Fruit fly (Drosophila melanogaster) whole organism, prepupa: Measurements from ENCODE around the gene CG42489.

Experiments
- Blimp-1 ChIP-seq: fragments of 200-800 bp; sonication (Bioruptor generic); optimal IDR thresholded peaks from 3 replicates; lab custom pipeline; 2017; ENCODE audit warnings: missing biosample characterization, missing genetic modification characterization, mild to moderate bottlenecking, moderate library complexity, missing genetic modification reagents
- CG10631 ChIP-seq: fragments of 200-800 bp; sonication (Bioruptor generic); optimal IDR thresholded peaks from 2 replicates; lab custom pipeline; 2016; ENCODE audit warnings: missing biosample characterization, missing genetic modification characterization
- CG10669 ChIP-seq: fragments of 200-800 bp; sonication (Bioruptor generic); optimal IDR thresholded peaks from 3 replicates; lab custom pipeline; 2018; ENCODE audit warnings: missing biosample characterization, mild to moderate bottlenecking, missing genetic modification characterization, moderate library complexity
- CG11294 ChIP-seq: fragments of 200-800 bp; sonication (Bioruptor generic); IDR thresholded peaks from 2 replicates; pipeline ENCODE4 v1.3.6; 2022; ENCODE audit warnings: missing biosample characterization, missing genetic modification characterization
- CG11762 ChIP-seq: fragments of 200-800 bp; sonication (Bioruptor generic); optimal IDR thresholded peaks from 3 replicates; lab custom pipeline; 2016; ENCODE audit warnings: missing biosample characterization, missing genetic modification characterization; ENCODE audit not compliant: insufficient read depth
- CG1621 ChIP-seq: fragments of 200-800 bp; sonication (Bioruptor generic); optimal IDR thresholded peaks from 3 replicates; lab custom pipeline; 2018; ENCODE audit warnings: missing biosample characterization, mild to moderate bottlenecking, missing genetic modification characterization
- CG16779 ChIP-seq: fragments of 200-800 bp; sonication (Bioruptor generic); optimal IDR thresholded peaks from 3 replicates; lab custom pipeline; 2017; ENCODE audit warnings: missing biosample characterization, mild to moderate bottlenecking, missing genetic modification characterization
- CG3032 ChIP-seq: fragments of 200-800 bp; optimal IDR thresholded peaks from 2 replicates; lab custom pipeline; 2019; ENCODE audit warnings: missing biosample characterization, mild to moderate bottlenecking, missing genetic modification characterization, moderate library complexity
- CG31627 ChIP-seq: fragments of 200-800 bp; sonication (Bioruptor generic); optimal IDR thresholded peaks from 3 replicates; lab custom pipeline; 2016; ENCODE audit warnings: missing biosample characterization, missing genetic modification characterization
- CG32006 ChIP-seq: fragments of 200-800 bp; sonication (Bioruptor generic); optimal IDR thresholded peaks from 3 replicates; lab custom pipeline; 2017; ENCODE audit warnings: missing biosample characterization, mild to moderate bottlenecking, missing genetic modification characterization
- CG34406 ChIP-seq: fragments of 200-800 bp; sonication (Bioruptor generic); optimal IDR thresholded peaks from 3 replicates; lab custom pipeline; 2016; ENCODE audit warnings: missing biosample characterization, missing genetic modification characterization
- CG3919 ChIP-seq: fragments of 200-800 bp; sonication (Bioruptor generic); optimal IDR thresholded peaks from 3 replicates; lab custom pipeline; 2016; ENCODE audit warnings: missing biosample characterization, missing genetic modification characterization
- CG6163 ChIP-seq: fragments of 200-800 bp; sonication (Bioruptor generic); IDR thresholded peaks from 3 replicates; pipeline ENCODE4 v1.3.6; 2022; ENCODE audit warnings: missing biosample characterization, missing genetic modification characterization
- CG6276 ChIP-seq: fragments of 200-800 bp; sonication (Bioruptor generic); optimal IDR thresholded peaks from 2 replicates; lab custom pipeline; 2017; ENCODE audit warnings: missing biosample characterization, mild to moderate bottlenecking, missing genetic modification characterization
- CG6792 ChIP-seq: fragments of 200-800 bp; sonication (Bioruptor generic); optimal IDR thresholded peaks from 3 replicates; lab custom pipeline; 2016; ENCODE audit warnings: missing biosample characterization, missing genetic modification characterization
- CG6808 ChIP-seq: fragments of 200-800 bp; sonication (Bioruptor generic); optimal IDR thresholded peaks from 3 replicates; lab custom pipeline; 2017; ENCODE audit warnings: missing biosample characterization, missing genetic modification characterization, mild to moderate bottlenecking, moderate library complexity, missing genetic modification reagents
- CG6854 ChIP-seq: fragments of 200-800 bp; sonication (Bioruptor generic); optimal IDR thresholded peaks from 2 replicates; lab custom pipeline; 2017; ENCODE audit warnings: missing biosample characterization, mild to moderate bottlenecking, missing genetic modification characterization
- CG7368 ChIP-seq: fragments of 200-800 bp; sonication (Bioruptor generic); optimal IDR thresholded peaks from 3 replicates; lab custom pipeline; 2016; ENCODE audit warnings: missing biosample characterization, missing genetic modification characterization
- CG8119 ChIP-seq: fragments of 200-800 bp; sonication (Bioruptor generic); IDR thresholded peaks from 3 replicates; pipeline ENCODE4 v1.3.6; 2022; ENCODE audit warnings: missing biosample characterization, missing genetic modification characterization
- CG8319 ChIP-seq: fragments of 200-800 bp; sonication (Bioruptor generic); optimal IDR thresholded peaks from 3 replicates; lab custom pipeline; 2016; ENCODE audit warnings: missing biosample characterization, missing genetic modification characterization
- CG8632 ChIP-seq: fragments of 200-800 bp; sonication (Bioruptor generic); optimal IDR thresholded peaks from 3 replicates; lab custom pipeline; 2016; ENCODE audit warnings: missing biosample characterization, missing genetic modification characterization
- CG9139 ChIP-seq: fragments of 200-800 bp; sonication (Bioruptor generic); optimal IDR thresholded peaks from 3 replicates; lab custom pipeline; 2017; ENCODE audit warnings: missing biosample characterization, mild to moderate bottlenecking, missing genetic modification characterization
- Eip75B ChIP-seq: fragments of 200-800 bp; sonication (Bioruptor generic); optimal IDR thresholded peaks from 3 replicates; lab custom pipeline; 2016; ENCODE audit warnings: missing biosample characterization, missing genetic modification characterization
- Eip78C ChIP-seq: fragments of 200-800 bp; sonication (Bioruptor generic); peaks from one replicate; lab custom pipeline; 2016; ENCODE audit warnings: missing biosample characterization, missing genetic modification characterization
- Eip93F ChIP-seq: fragments of 200-800 bp; sonication (Bioruptor generic); optimal IDR thresholded peaks from 2 replicates; lab custom pipeline; 2016; ENCODE audit warnings: missing biosample characterization, mild to moderate bottlenecking, missing genetic modification characterization
- Ets21C ChIP-seq: fragments of 200-800 bp; sonication (Bioruptor generic); optimal IDR thresholded peaks from 3 replicates; lab custom pipeline; 2016; ENCODE audit warnings: missing biosample characterization, missing genetic modification characterization
- Ets96B ChIP-seq: fragments of 200-800 bp; optimal IDR thresholded peaks from 2 replicates; lab custom pipeline; 2019; ENCODE audit warnings: missing biosample characterization, mild to moderate bottlenecking, missing genetic modification characterization, moderate library complexity
- Hr38 ChIP-seq: sonication (Bioruptor generic); optimal IDR thresholded peaks from 2 replicates; lab custom pipeline; 2016; ENCODE audit warnings: missing biosample characterization, missing genetic modification characterization
- Lpt ChIP-seq: fragments of 200-800 bp; sonication (Bioruptor generic); optimal IDR thresholded peaks from 3 replicates; lab custom pipeline; 2016; ENCODE audit warnings: missing biosample characterization, missing genetic modification characterization
- Met ChIP-seq: fragments of 200-800 bp; sonication (Bioruptor generic); optimal IDR thresholded peaks from 3 replicates; lab custom pipeline; 2016; ENCODE audit warnings: missing biosample characterization, missing genetic modification characterization
- OdsH ChIP-seq: fragments of 200-800 bp; sonication (Bioruptor generic); optimal IDR thresholded peaks from 3 replicates; lab custom pipeline; 2016; ENCODE audit warnings: missing biosample characterization, missing genetic modification characterization
- Smox ChIP-seq: fragments of 200-800 bp; sonication (Bioruptor generic); optimal IDR thresholded peaks from 3 replicates; lab custom pipeline; 2016; ENCODE audit warnings: missing biosample characterization, missing genetic modification characterization
- Sox102F ChIP-seq: fragments of 200-800 bp; sonication (Bioruptor generic); optimal IDR thresholded peaks from 2 replicates; lab custom pipeline; 2016; ENCODE audit warnings: missing biosample characterization, mild to moderate bottlenecking, missing genetic modification characterization
- Sox15 ChIP-seq: fragments of 200-800 bp; sonication (Bioruptor generic); optimal IDR thresholded peaks from 3 replicates; lab custom pipeline; 2016; ENCODE audit warnings: missing biosample characterization, missing genetic modification characterization
- achi ChIP-seq: fragments of 200-800 bp; sonication (Bioruptor generic); optimal IDR thresholded peaks from 3 replicates; lab custom pipeline; 2016; ENCODE audit warnings: missing biosample characterization, missing genetic modification characterization
- acj6 ChIP-seq: fragments of 200-800 bp; sonication (Bioruptor generic); optimal IDR thresholded peaks from 3 replicates; lab custom pipeline; 2016; ENCODE audit warnings: missing biosample characterization, missing genetic modification characterization
- cyc ChIP-seq: fragments of 200-800 bp; sonication (Bioruptor generic); optimal IDR thresholded peaks from 3 replicates; lab custom pipeline; 2016; ENCODE audit warnings: missing biosample characterization, missing genetic modification characterization
- dac ChIP-seq: fragments of 200-800 bp; sonication (Bioruptor generic); optimal IDR thresholded peaks from 2 replicates; lab custom pipeline; 2017; ENCODE audit warnings: missing biosample characterization, mild to moderate bottlenecking, missing genetic modification characterization
- dsx ChIP-seq: fragments of 200-800 bp; optimal IDR thresholded peaks from 3 replicates; lab custom pipeline; 2019; ENCODE audit warnings: missing biosample characterization, mild to moderate bottlenecking, missing genetic modification characterization, moderate library complexity; ENCODE audit not compliant: poor library complexity, severe bottlenecking
- eg ChIP-seq: fragments of 200-800 bp; sonication (Bioruptor generic); IDR thresholded peaks from 3 replicates; pipeline ENCODE4 v1.3.6; 2022; ENCODE audit warnings: missing biosample characterization, missing genetic modification characterization
- esn ChIP-seq: fragments of 200-800 bp; sonication (Bioruptor generic); optimal IDR thresholded peaks from 2 replicates; lab custom pipeline; 2016; ENCODE audit warnings: missing biosample characterization, mild to moderate bottlenecking, missing genetic modification characterization, moderate library complexity
- fd59A ChIP-seq: fragments of 200-800 bp; sonication (Bioruptor generic); optimal IDR thresholded peaks from 2 replicates; lab custom pipeline; 2017; ENCODE audit warnings: missing biosample characterization, mild to moderate bottlenecking, missing genetic modification characterization, missing genetic modification reagents
- fd85E ChIP-seq: fragments of 200-800 bp; sonication (Bioruptor generic); optimal IDR thresholded peaks from 3 replicates; lab custom pipeline; 2016; ENCODE audit warnings: missing biosample characterization, missing genetic modification characterization
- fkh ChIP-seq: fragments of 200-800 bp; sonication (Bioruptor generic); optimal IDR thresholded peaks from 3 replicates; lab custom pipeline; 2017; ENCODE audit warnings: missing biosample characterization, mild to moderate bottlenecking, missing genetic modification characterization, moderate library complexity
- lz ChIP-seq: fragments of 200-800 bp; sonication (Bioruptor generic); optimal IDR thresholded peaks from 3 replicates; lab custom pipeline; 2016; ENCODE audit warnings: missing biosample characterization, missing genetic modification characterization
- net ChIP-seq: fragments of 200-800 bp; sonication (Bioruptor generic); optimal IDR thresholded peaks from 3 replicates; lab custom pipeline; 2016; ENCODE audit warnings: missing biosample characterization, missing genetic modification characterization
- salr ChIP-seq, 2 experiments: fragments of 200-800 bp; sonication (Bioruptor generic); optimal IDR thresholded peaks; 3 replicates each; lab custom pipeline; 2016 to 2018; ENCODE audit warnings: missing biosample characterization in 2 of 2, missing genetic modification characterization in 2 of 2, mild to moderate bottlenecking in 1 of 2
- ss ChIP-seq, 2 experiments: fragments of 200-800 bp; sonication (Bioruptor generic); optimal IDR thresholded peaks; 2 replicates in 1 of 2; 3 replicates in 1 of 2; lab custom pipeline; 2017 to 2018; ENCODE audit warnings: mild to moderate bottlenecking in 2 of 2, missing biosample characterization in 2 of 2, missing genetic modification characterization in 2 of 2, moderate library complexity in 1 of 2
- topi ChIP-seq: fragments of 200-800 bp; sonication (Bioruptor generic); optimal IDR thresholded peaks from 3 replicates; lab custom pipeline; 2016; ENCODE audit warnings: missing biosample characterization, missing genetic modification characterization

Gene CG42489

DNA sequence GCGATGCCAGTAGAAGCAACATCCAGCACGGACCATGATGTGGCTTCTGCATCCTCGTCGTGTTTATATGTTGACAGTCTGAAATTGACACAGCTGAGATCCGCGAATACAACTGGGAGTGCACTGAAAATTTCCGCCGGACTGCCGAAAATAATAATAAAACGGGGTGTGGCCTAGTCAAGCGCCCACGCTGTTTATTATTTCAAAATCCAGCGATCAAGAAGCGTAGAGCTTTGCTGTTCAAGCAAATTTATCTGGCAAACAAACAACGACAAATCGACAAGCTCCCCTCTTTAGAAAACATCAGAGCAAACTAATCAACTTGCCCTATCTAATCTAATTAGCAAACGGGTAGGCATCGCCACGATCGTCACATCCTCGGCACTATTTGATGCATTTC is 508 bp downstream of the CG42489 start:
- TF ChIP-seq fkh (GFP tag; lab: Kevin White, UChicago), result peak; percentile 40
- no peak for TF ChIP-seq eg
- TF ChIP-seq, all 60 proteins: peak for 1

DNA sequence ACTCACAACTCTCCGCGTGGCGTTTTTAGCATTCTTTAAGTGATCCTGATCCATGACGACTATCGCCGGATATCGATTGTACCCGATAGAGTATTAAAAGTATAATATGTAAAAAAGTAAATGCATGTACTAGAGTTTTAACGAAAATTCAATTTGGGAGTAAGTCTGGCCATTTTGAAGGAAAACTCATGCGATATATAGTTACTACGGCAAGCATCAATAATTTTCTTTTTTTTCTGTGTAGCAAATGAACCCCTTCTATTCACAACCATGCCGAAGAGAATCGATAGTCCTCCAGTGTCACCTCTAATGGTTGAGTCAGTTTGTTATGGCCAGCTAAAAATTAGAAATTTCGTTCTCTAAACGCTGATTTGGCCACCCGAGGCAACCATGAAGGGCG is 1.8 kb downstream of the CG42489 start, which contains the start of the genes Sys1 and Dhod:
TSS of gene Sys1 (plus strand) at position 91 of the 400 bp plus-strand sequence.
TSS of gene Dhod (minus strand) at position 186 of the 400 bp plus-strand sequence.
- TF ChIP-seq CG10669 (GFP tag; lab: Kevin White, UChicago) (peak; percentile 39), Blimp-1 (GFP tag; lab: Kevin White, UChicago) (no peak), Lpt (GFP tag; lab: Kevin White, UChicago) (peak; percentile 44), eg (peak; percentile 73; the same call in 2 of the 3 replicates), salr (GFP tag; optimal IDR thresholded peaks at IDR 0.05; lab: Kevin White, UChicago) (peak in 1 of 2 experiments; percentile 45), net (peak; percentile 61), CG3919 (GFP tag; lab: Kevin White, UChicago) (peak; percentile 81), CG32006 (GFP tag; lab: Kevin White, UChicago) (peak; percentile 70), acj6 (GFP tag; lab: Kevin White, UChicago) (peak; percentile 77), Eip93F (GFP tag; lab: Kevin White, UChicago) (no peak), achi (peak; percentile 73), CG3032 (peak; percentile 53), Eip78C (peak; percentile 89), CG6792 (peak; percentile 65), fd59A (GFP tag; lab: Kevin White, UChicago) (no peak), esn (peak; percentile 85), dac (GFP tag; lab: Kevin White, UChicago) (peak; percentile 20), Sox15 (GFP tag; lab: Kevin White, UChicago) (peak; percentile 65), CG6854 (GFP tag; lab: Kevin White, UChicago) (no peak), lz (peak; percentile 81), Ets21C (GFP tag; lab: Kevin White, UChicago) (peak; percentile 79), cyc (GFP tag; lab: Kevin White, UChicago) (peak; percentile 82), Smox (GFP tag; lab: Kevin White, UChicago) (peak; percentile 81), CG9139 (no peak), CG1621 (tag; lab: Kevin White, UChicago) (peak; percentile 29), CG11762 (GFP tag; lab: Kevin White, UChicago) (peak; percentile 37), CG16779 (tag; lab: Kevin White, UChicago) (no peak), CG6276 (GFP tag; lab: Kevin White, UChicago) (no peak), fkh (GFP tag; lab: Kevin White, UChicago) (no peak), CG34406 (peak; percentile 63), Hr38 (GFP tag; lab: Kevin White, UChicago) (peak; percentile 77), CG8119 (GFP tag; lab: Robert Waterston, UW) (peak; percentile 53; the same call in 1 of the 3 replicates), fd85E (GFP tag; lab: Kevin White, UChicago) (no peak), CG8632 (peak; percentile 45), CG8319 (GFP tag; lab: Kevin White, UChicago) (peak; percentile 74), Ets96B (tag; lab: Kevin White, UChicago) (peak; percentile 54), OdsH (GFP tag; lab: Kevin White, UChicago) (peak; percentile 82), CG6163 (GFP tag; lab: Robert Waterston, UW) (peak; percentile 69; the same call in 2 of the 3 replicates), dsx (GFP tag; lab: Kevin White, UChicago) (peak; percentile 25), topi (peak; percentile 79), Met (GFP tag; lab: Kevin White, UChicago) (peak; percentile 79), CG10631 (GFP tag; lab: Kevin White, UChicago) (peak; percentile 81), Sox102F (GFP tag; lab: Kevin White, UChicago) (peak; percentile 81), CG31627 (GFP tag; lab: Kevin White, UChicago) (peak; percentile 84), CG11294 (GFP tag; lab: Robert Waterston, UW) (peak; percentile 53; the same call in 1 of the 2 replicates), Eip75B (peak; percentile 75), ss (GFP tag; optimal IDR thresholded peaks at IDR 0.05; lab: Kevin White, UChicago) (peak in 1 of 2 experiments; percentile 15), CG7368 (peak; percentile 69), CG6808 (peak; percentile 15)
